Fruit fly (Drosophila melanogaster): ENCODE measurements around the gene Cpr65Ax2.
A peak's percentile ranks its signal among the peaks of the same experiment; 100 is the strongest.

Gene Cpr65Ax2

DNA sequence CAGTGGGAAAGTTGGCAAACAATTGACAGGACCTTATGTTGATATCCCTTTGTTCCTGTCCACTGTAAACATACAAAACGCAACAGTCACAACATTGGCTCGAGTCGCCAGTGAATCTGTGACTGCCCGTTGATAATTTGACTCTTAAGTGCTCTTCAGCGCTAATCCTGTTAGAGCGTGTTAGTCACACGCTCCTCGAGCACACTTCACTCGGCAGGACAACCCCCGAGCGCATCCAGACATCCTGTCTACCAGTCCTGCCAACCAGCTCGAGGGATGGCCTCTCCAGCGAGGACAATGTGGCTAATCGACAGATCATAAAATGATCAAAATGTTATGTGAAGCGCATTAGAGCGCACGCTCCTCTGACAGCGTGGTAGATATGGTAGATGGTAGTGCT is 46.1 kb downstream of the Cpr65Ax2 start:
- TF ChIP-seq CG8478 (optimal IDR thresholded peaks at IDR 0.05) (no peak), CTCF (optimal IDR thresholded peaks at IDR 0.05) (no peak)

DNA sequence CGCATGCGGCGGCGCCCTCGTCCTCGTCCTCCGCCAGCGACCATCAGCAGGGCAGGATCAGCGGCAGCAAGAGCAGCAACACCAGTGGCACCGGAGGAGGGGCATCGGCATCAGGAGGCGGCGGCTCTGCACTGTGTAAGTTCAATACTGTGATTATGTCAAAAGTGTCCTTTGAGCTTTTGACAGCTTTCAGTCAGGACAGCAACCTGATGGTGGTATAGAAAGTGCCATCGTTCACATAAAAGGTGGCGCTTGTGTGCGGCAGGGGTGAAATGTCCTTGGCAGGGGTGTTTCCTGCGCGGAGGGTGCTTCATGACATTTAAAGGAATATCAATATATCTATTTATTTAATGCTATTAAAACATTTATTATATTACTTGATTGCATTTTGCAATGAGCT is 47.0 kb downstream of the Cpr65Ax2 start:
- TF ChIP-seq CTCF (optimal IDR thresholded peaks at IDR 0.05) (peak; percentile 89 to 95), CG8478 (optimal IDR thresholded peaks at IDR 0.05) (no peak)

All from S2 (cell line).